In genomic region chr2L:13793405-13793804, dm6 we compare ENCODE assay signal across 1 fruit fly cellular context.
A peak's percentile ranks its signal among the peaks of the same experiment; 100 is the strongest.
TF ChIP-seq lines count a peak whose summit lies in the region.

Sec71 (plus strand) TSS chr2L:13793521.

TF ChIP-seq in whole organism, embryonic, 481 proteins besides CTCF, POLR2A, EP300 and RAD21 (continued from another document):
- TF ChIP-seq Atf3 (GFP tag; optimal IDR thresholded peaks at IDR 0.05; lab: Kevin White, UChicago) (no peak), D (optimal IDR thresholded peaks at IDR 0.05; lab: Kevin White, UChicago) (no peak), D (GFP tag; optimal IDR thresholded peaks at IDR 0.05; lab: Kevin White, UChicago) (no peak), CG9797 (GFP tag; optimal IDR thresholded peaks at IDR 0.05; lab: Kevin White, UChicago) (peak; percentile 86), CHES-1-like (GFP tag; optimal IDR thresholded peaks at IDR 0.05; lab: Kevin White, UChicago) (peak; percentile 15), Bteb2 (GFP tag; optimal IDR thresholded peaks at IDR 0.05; lab: Kevin White, UChicago) (no peak), pros (GFP tag; optimal IDR thresholded peaks at IDR 0.05; lab: Kevin White, UChicago) (no peak), Sry-δ (GFP tag; optimal IDR thresholded peaks at IDR 0.05; lab: Kevin White, UChicago) (peak; percentile 22), CG2120 (GFP tag; optimal IDR thresholded peaks at IDR 0.05; lab: Kevin White, UChicago) (peak; percentile 3), NfI (GFP tag; optimal IDR thresholded peaks at IDR 0.05; lab: Kevin White, UChicago) (no peak), phol (tag; optimal IDR thresholded peaks at IDR 0.05; lab: Kevin White, UChicago) (peak; percentile 21), CG4617 (GFP tag; optimal IDR thresholded peaks at IDR 0.05; lab: Kevin White, UChicago; ENCODE audit: borderline replicate concordance) (peak; percentile 86), Opbp (GFP tag; IDR thresholded peaks at IDR 0.05; lab: Robert Waterston, UW; ENCODE audit: partially characterized antibody) (0 out of 3 replicates have a peak, but pooled peaks have one; percentile 33), Stat92E (GFP tag; optimal IDR thresholded peaks at IDR 0.05; lab: Kevin White, UChicago) (peak in 1 of 3 experiments; percentile 14), CG14710 (tag; optimal IDR thresholded peaks at IDR 0.05; lab: Kevin White, UChicago) (peak; percentile 45), crol (GFP tag; IDR thresholded peaks at IDR 0.05; lab: Robert Waterston, UW) (peak; percentile 71), gem (tag; optimal IDR thresholded peaks at IDR 0.05; lab: Kevin White, UChicago) (no peak), YL-1 (GFP tag; optimal IDR thresholded peaks at IDR 0.05; lab: Kevin White, UChicago) (peak; percentile 86), Dp (GFP tag; optimal IDR thresholded peaks at IDR 0.05; lab: Kevin White, UChicago) (peak; percentile 68), zen (tag; optimal IDR thresholded peaks at IDR 0.05; lab: Kevin White, UChicago) (peak; percentile 4), CG30403 (GFP tag; optimal IDR thresholded peaks at IDR 0.05; lab: Kevin White, UChicago) (peak; percentile 2), CkIIα-i1 (GFP tag; IDR thresholded peaks at IDR 0.05; lab: Robert Waterston, UW) (no peak), Ets97D (GFP tag; optimal IDR thresholded peaks at IDR 0.05; lab: Kevin White, UChicago) (peak; percentile 62), trem (tag; optimal IDR thresholded peaks at IDR 0.05; lab: Kevin White, UChicago) (peak; percentile 68), nmo (GFP tag; optimal IDR thresholded peaks at IDR 0.05; lab: Kevin White, UChicago) (peak; percentile 29), Sin3A (optimal IDR thresholded peaks at IDR 0.05; lab: Kevin White, UChicago) (peak; percentile 34), pzg (GFP tag; optimal IDR thresholded peaks at IDR 0.05; lab: Kevin White, UChicago) (peak; percentile 78), ftz-f1 (GFP tag; optimal IDR thresholded peaks at IDR 0.05; lab: Kevin White, UChicago) (peak; percentile 76), CG34422 (GFP tag; IDR thresholded peaks at IDR 0.05; lab: Robert Waterston, UW) (peak; percentile 45; the same call in 1 of the 3 replicates), Fer3 (tag; optimal IDR thresholded peaks at IDR 0.05; lab: Kevin White, UChicago) (no peak)
